Worm (Caenorhabditis elegans): ENCODE results near the gene W04G3.11.

- no peak for TF ChIP-seq egl-18 (GFP tag; IDR thresholded peaks at IDR 0.05)
- TF ChIP-seq dpl-1 (GFP tag; optimal IDR thresholded peaks at IDR 0.05): no peak
- no peak for TF ChIP-seq mxl-1 (tag; optimal IDR thresholded peaks at IDR 0.05)
- no peak for TF ChIP-seq nfya-1 (tag; optimal IDR thresholded peaks at IDR 0.05; ENCODE audit: borderline replicate concordance, insufficient read depth)
- TF ChIP-seq zfh-2 (GFP tag; conservative IDR thresholded peaks at IDR 0.05): no peak
- TF ChIP-seq hsf-1 (GFP tag; IDR thresholded peaks at IDR 0.05): no peak
- TF ChIP-seq Y79H2A.3 (GFP tag; conservative IDR thresholded peaks at IDR 0.05): no peak
- TF ChIP-seq akir-1 (GFP tag; optimal IDR thresholded peaks at IDR 0.05): no peak
- TF ChIP-seq ets-4 (GFP tag; optimal IDR thresholded peaks at IDR 0.05): no peak
- no peak for TF ChIP-seq unc-62 (GFP tag; optimal IDR thresholded peaks at IDR 0.05)
- TF ChIP-seq ama-1 (optimal IDR thresholded peaks at IDR 0.05): no peak
- no peak for TF ChIP-seq ama-1 (GFP tag; optimal IDR thresholded peaks at IDR 0.05)
- TF ChIP-seq snpc-4 (GFP tag; optimal IDR thresholded peaks at IDR 0.05): no peak
- no peak for TF ChIP-seq snpc-4 (tag; optimal IDR thresholded peaks at IDR 0.05)
- TF ChIP-seq dpff-1 (tag; optimal IDR thresholded peaks at IDR 0.05): no peak
Measured at ce11 chrX:11076491-11076890, 12.5 kb upstream of the W04G3.11 start, which contains the start of gene W04G3.12.
